Fruit fly (Drosophila melanogaster): ENCODE results near the gene CG42788.

- no peak for TF ChIP-seq h (optimal IDR thresholded peaks at IDR 0.05)
- no peak for TF ChIP-seq psq (optimal IDR thresholded peaks at IDR 0.05)
- no peak for TF ChIP-seq ttk (optimal IDR thresholded peaks at IDR 0.05)
- TF ChIP-seq Myc (optimal IDR thresholded peaks at IDR 0.05) = no peak
These were observed 43.5 kb downstream of the CG42788 start for dm6 chr3R:15088258-15088657.
